Worm (Caenorhabditis elegans) whole organism, mixed stage, embryonic: ENCODE measurements around the gene AC8.10.
"Not testable (repeated sequence)": the region's sequence is repeated elsewhere in the genome, so short reads cannot be mapped to it uniquely, and the experiment has no call there.

Source experiments
- ceh-83 ChIP-seq: fragments of 200-800 bp; sonication (Bioruptor generic); optimal IDR thresholded peaks from 2 replicates; lab custom pipeline; 2018; ENCODE audit warnings: mild to moderate bottlenecking, missing genetic modification characterization, missing compliant biosample characterization
- cnd-1 ChIP-seq: fragments of 200-800 bp; sonication (Bioruptor generic); optimal IDR thresholded peaks from 2 replicates; lab custom pipeline; 2018; ENCODE audit warnings: mild to moderate bottlenecking, missing genetic modification characterization, missing compliant biosample characterization
- drap-1 ChIP-seq: fragments of 200-800 bp; sonication (Bioruptor generic); optimal IDR thresholded peaks from 3 replicates; lab custom pipeline; 2018; ENCODE audit warnings: mild to moderate bottlenecking, missing genetic modification characterization, missing compliant biosample characterization
- elt-1 ChIP-seq: sonication (generic microtip); optimal IDR thresholded peaks from 2 replicates; lab custom pipeline; 2017; ENCODE audit warnings: missing genetic modification characterization, mild to moderate bottlenecking, missing compliant biosample characterization, antibody characterized with exemption, moderate library complexity, borderline replicate concordance; ENCODE audit not compliant: insufficient read depth
- lin-13 ChIP-seq: fragments of 150-350 bp; optimal IDR thresholded peaks from 2 replicates; lab custom pipeline; 2014; ENCODE audit warnings: missing biosample characterization, missing genetic modification characterization
- nhr-237 ChIP-seq: fragments of 150-350 bp; optimal IDR thresholded peaks from 2 replicates; lab custom pipeline; 2014; ENCODE audit warnings: missing biosample characterization, missing genetic modification characterization
- nhr-76 ChIP-seq: sonication (generic microtip); optimal IDR thresholded peaks from 2 replicates; lab custom pipeline; 2017; ENCODE audit warnings: missing biosample characterization, missing genetic modification characterization
- snpc-4 ChIP-seq: fragments of 150-350 bp; optimal IDR thresholded peaks from 2 replicates; lab custom pipeline; 2014; ENCODE audit warnings: missing biosample characterization, missing genetic modification characterization
- sptf-1 ChIP-seq: sonication (generic microtip); optimal IDR thresholded peaks from 2 replicates; lab custom pipeline; 2017; ENCODE audit warnings: mild to moderate bottlenecking, missing genetic modification characterization, moderate library complexity, missing compliant biosample characterization
- tbx-8 ChIP-seq: fragments of 200-800 bp; sonication (Bioruptor generic); optimal IDR thresholded peaks from 2 replicates; lab custom pipeline; 2018; ENCODE audit warnings: mild to moderate bottlenecking, missing genetic modification characterization, moderate library complexity, missing compliant biosample characterization
- unc-62 ChIP-seq: fragments of 150-350 bp; optimal IDR thresholded peaks from 2 replicates; lab custom pipeline; 2014; ENCODE audit warnings: missing biosample characterization, missing genetic modification reagents, missing genetic modification characterization
- ztf-11 ChIP-seq: fragments of 150-350 bp; optimal IDR thresholded peaks from 2 replicates; lab custom pipeline; 2014; ENCODE audit warnings: missing biosample characterization, missing genetic modification characterization

- TF ChIP-seq sptf-1 (tag; lab: Kevin White, UChicago); cnd-1 (tag; lab: Kevin White, UChicago); elt-1; nhr-237 (tag; lab: Kevin White, UChicago); lin-13 (tag; lab: Kevin White, UChicago); ceh-83 (GFP tag; lab: Kevin White, UChicago); ztf-11 (tag; lab: Kevin White, UChicago); snpc-4; tbx-8 (GFP tag; lab: Kevin White, UChicago); nhr-76; drap-1; unc-62 (GFP tag; lab: Kevin White, UChicago): not testable (repeated sequence)
Measured at ce11 chrX:286116-286515, 47.1 kb upstream of the AC8.10 start, which contains the start of gene Y47C4A.1.
